Worm (Caenorhabditis elegans) whole organism, mixed stage, embryonic: Measurements from ENCODE around the gene F07H5.13.

ENCODE experiments used
- blmp-1 ChIP-seq: fragments of 150-350 bp; optimal IDR thresholded peaks from 2 replicates; lab custom pipeline; 2014; ENCODE audit warnings: missing biosample characterization, missing genetic modification characterization
- ceh-39 ChIP-seq: fragments of 150-350 bp; optimal IDR thresholded peaks from 2 replicates; lab custom pipeline; 2014; ENCODE audit warnings: missing biosample characterization, missing genetic modification characterization
- ceh-43 ChIP-seq: fragments of 200-800 bp; sonication (Bioruptor generic); optimal IDR thresholded peaks from 2 replicates; lab custom pipeline; 2018; ENCODE audit warnings: mild to moderate bottlenecking, missing genetic modification characterization, moderate library complexity, missing compliant biosample characterization
- ceh-83 ChIP-seq: fragments of 200-800 bp; sonication (Bioruptor generic); optimal IDR thresholded peaks from 2 replicates; lab custom pipeline; 2018; ENCODE audit warnings: mild to moderate bottlenecking, missing genetic modification characterization, missing compliant biosample characterization
- ces-1 ChIP-seq: fragments of 150-350 bp; optimal IDR thresholded peaks from 2 replicates; lab custom pipeline; 2014; ENCODE audit warnings: missing biosample characterization, missing genetic modification reagents, missing genetic modification characterization
- cnd-1 ChIP-seq: fragments of 200-800 bp; sonication (Bioruptor generic); optimal IDR thresholded peaks from 2 replicates; lab custom pipeline; 2018; ENCODE audit warnings: mild to moderate bottlenecking, missing genetic modification characterization, missing compliant biosample characterization
- drap-1 ChIP-seq: fragments of 200-800 bp; sonication (Bioruptor generic); optimal IDR thresholded peaks from 3 replicates; lab custom pipeline; 2018; ENCODE audit warnings: mild to moderate bottlenecking, missing genetic modification characterization, missing compliant biosample characterization
- elt-1 ChIP-seq: sonication (generic microtip); optimal IDR thresholded peaks from 2 replicates; lab custom pipeline; 2017; ENCODE audit warnings: missing genetic modification characterization, mild to moderate bottlenecking, missing compliant biosample characterization, antibody characterized with exemption, moderate library complexity, borderline replicate concordance; ENCODE audit not compliant: insufficient read depth
- flh-1 ChIP-seq: fragments of 200-800 bp; sonication (Bioruptor generic); optimal IDR thresholded peaks from 2 replicates; lab custom pipeline; 2018; ENCODE audit warnings: mild to moderate bottlenecking, missing genetic modification characterization, moderate library complexity, missing compliant biosample characterization
- ham-2 ChIP-seq: fragments of 200-800 bp; sonication (Bioruptor generic); optimal IDR thresholded peaks from 2 replicates; lab custom pipeline; 2018; ENCODE audit warnings: mild to moderate bottlenecking, missing genetic modification characterization, missing compliant biosample characterization
- hlh-1 ChIP-seq: fragments of 150-350 bp; optimal IDR thresholded peaks from 2 replicates; lab custom pipeline; 2014; ENCODE audit warnings: missing biosample characterization, missing genetic modification reagents, missing genetic modification characterization
- lin-13 ChIP-seq: fragments of 150-350 bp; optimal IDR thresholded peaks from 2 replicates; lab custom pipeline; 2014; ENCODE audit warnings: missing biosample characterization, missing genetic modification characterization
- lin-32 ChIP-seq: fragments of 200-800 bp; sonication (Bioruptor generic); optimal IDR thresholded peaks from 2 replicates; lab custom pipeline; 2018; ENCODE audit warnings: mild to moderate bottlenecking, missing genetic modification characterization, missing compliant biosample characterization
- lsy-2 ChIP-seq: fragments of 150-350 bp; optimal IDR thresholded peaks from 2 replicates; lab custom pipeline; 2014; ENCODE audit warnings: missing biosample characterization, missing genetic modification characterization
- mab-5 ChIP-seq: fragments of 150-350 bp; optimal IDR thresholded peaks from 2 replicates; lab custom pipeline; 2014; ENCODE audit warnings: missing biosample characterization, missing genetic modification characterization
- mep-1 ChIP-seq: fragments of 150-350 bp; optimal IDR thresholded peaks from 2 replicates; lab custom pipeline; 2017; ENCODE audit warnings: missing biosample characterization, missing genetic modification reagents, missing genetic modification characterization, inconsistent platforms
- mls-2 ChIP-seq: sonication (generic microtip); optimal IDR thresholded peaks from 2 replicates; lab custom pipeline; 2016; ENCODE audit warnings: mild to moderate bottlenecking, missing genetic modification characterization, moderate library complexity, missing compliant biosample characterization
- nhr-12 ChIP-seq: fragments of 150-350 bp; optimal IDR thresholded peaks from 2 replicates; lab custom pipeline; 2014; ENCODE audit warnings: missing biosample characterization, missing genetic modification characterization
- nhr-2 ChIP-seq: fragments of 150-350 bp; optimal IDR thresholded peaks from 2 replicates; lab custom pipeline; 2014; ENCODE audit warnings: missing biosample characterization, missing genetic modification characterization
- nhr-237 ChIP-seq: fragments of 150-350 bp; optimal IDR thresholded peaks from 2 replicates; lab custom pipeline; 2014; ENCODE audit warnings: missing biosample characterization, missing genetic modification characterization
- nhr-28 ChIP-seq: fragments of 150-350 bp; optimal IDR thresholded peaks from 2 replicates; lab custom pipeline; 2014; ENCODE audit warnings: missing biosample characterization, missing genetic modification characterization
- nhr-76 ChIP-seq: sonication (generic microtip); optimal IDR thresholded peaks from 2 replicates; lab custom pipeline; 2017; ENCODE audit warnings: missing biosample characterization, missing genetic modification characterization
- pha-4 ChIP-seq: fragments of 150-350 bp; optimal IDR thresholded peaks from 2 replicates; lab custom pipeline; 2018; ENCODE audit warnings: missing biosample characterization, missing genetic modification reagents, missing genetic modification characterization
- sem-2 ChIP-seq: fragments of 200-800 bp; sonication (Bioruptor generic); optimal IDR thresholded peaks from 2 replicates; lab custom pipeline; 2018; ENCODE audit warnings: mild to moderate bottlenecking, missing genetic modification characterization, missing compliant biosample characterization
- snpc-4 ChIP-seq: fragments of 150-350 bp; optimal IDR thresholded peaks from 2 replicates; lab custom pipeline; 2014; ENCODE audit warnings: missing biosample characterization, missing genetic modification characterization
- sptf-1 ChIP-seq: sonication (generic microtip); optimal IDR thresholded peaks from 2 replicates; lab custom pipeline; 2017; ENCODE audit warnings: mild to moderate bottlenecking, missing genetic modification characterization, moderate library complexity, missing compliant biosample characterization
- tbx-8 ChIP-seq: fragments of 200-800 bp; sonication (Bioruptor generic); optimal IDR thresholded peaks from 2 replicates; lab custom pipeline; 2018; ENCODE audit warnings: mild to moderate bottlenecking, missing genetic modification characterization, moderate library complexity, missing compliant biosample characterization
- unc-39 ChIP-seq: fragments of 150-350 bp; optimal IDR thresholded peaks from 2 replicates; lab custom pipeline; 2014; ENCODE audit warnings: missing biosample characterization, missing genetic modification characterization
- unc-62 ChIP-seq: fragments of 150-350 bp; optimal IDR thresholded peaks from 2 replicates; lab custom pipeline; 2014; ENCODE audit warnings: missing biosample characterization, missing genetic modification reagents, missing genetic modification characterization
- zip-8 ChIP-seq: fragments of 150-350 bp; optimal IDR thresholded peaks from 2 replicates; lab custom pipeline; 2014; ENCODE audit warnings: missing biosample characterization, missing genetic modification characterization

The F07H5.13 gene

DNA sequence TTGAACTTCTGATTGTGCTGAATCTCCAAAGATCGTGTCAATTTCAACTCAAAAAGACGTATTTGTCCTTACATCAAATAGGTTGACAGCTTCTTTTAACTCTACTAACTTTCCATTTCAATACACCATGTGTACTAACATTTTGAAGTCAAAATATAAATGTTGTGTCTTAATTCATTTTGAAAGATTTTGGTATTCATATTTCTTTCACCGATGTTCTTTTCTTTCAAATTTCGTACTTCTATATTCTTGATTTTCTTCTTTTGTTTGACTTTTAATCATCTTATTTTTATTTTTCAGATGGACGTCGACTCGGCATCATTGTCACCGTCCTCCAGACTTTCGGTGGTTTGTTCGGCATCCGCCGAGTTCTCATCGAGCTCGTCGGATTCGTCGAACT, 38.7 kb upstream of the F07H5.13 start, which contains the start of gene atf-2:
atf-2 (plus strand) TSS at position 301 of the 400 bp plus-strand sequence.
- TF ChIP-seq blmp-1 (tag; lab: Kevin White, UChicago) (no peak), ham-2 (GFP tag; lab: Kevin White, UChicago) (no peak), nhr-28 (no peak), tbx-8 (no peak), nhr-2 (tag; lab: Kevin White, UChicago) (no peak), lin-32 (GFP tag; lab: Kevin White, UChicago) (no peak), nhr-76 (no peak), zip-8 (tag; lab: Kevin White, UChicago) (no peak), ceh-39 (tag; lab: Kevin White, UChicago) (no peak), elt-1 (tag; lab: Kevin White, UChicago) (no peak), ceh-83 (no peak), nhr-12 (no peak)

DNA sequence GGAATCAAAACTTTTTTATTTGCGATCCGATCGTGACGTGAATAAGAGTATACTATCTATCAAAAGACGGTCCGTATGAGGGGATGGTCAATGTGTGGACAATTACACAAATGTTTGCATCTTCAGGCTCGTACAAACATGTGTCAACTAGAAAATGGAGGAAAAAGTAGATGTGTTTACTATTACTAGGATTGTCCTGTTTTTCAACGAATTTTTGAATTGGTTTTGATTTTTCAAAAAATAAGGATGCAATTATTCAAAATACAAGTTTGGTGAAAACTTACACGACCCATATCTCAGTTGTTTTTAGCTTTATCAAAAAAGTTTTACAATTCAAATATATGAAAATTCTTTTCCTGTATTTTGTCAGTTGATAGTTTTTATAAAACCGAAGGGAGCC, 35.1 kb upstream of the F07H5.13 start, which contains the start of gene K08F8.7:
K08F8.7 (minus strand) TSS at position 101 of the 400 bp plus-strand sequence.
- TF ChIP-seq lin-13 (tag; lab: Kevin White, UChicago) (no peak), flh-1 (GFP tag; lab: Kevin White, UChicago) (no peak), unc-62 (GFP tag; lab: Kevin White, UChicago) (no peak), sem-2 (GFP tag; lab: Kevin White, UChicago) (no peak), ham-2 (GFP tag; lab: Kevin White, UChicago) (no peak), ceh-83 (no peak), cnd-1 (tag; lab: Kevin White, UChicago) (no peak), sptf-1 (tag; lab: Kevin White, UChicago) (no peak), lin-32 (GFP tag; lab: Kevin White, UChicago) (no peak), mep-1 (tag; lab: Kevin White, UChicago) (no peak), zip-8 (tag; lab: Kevin White, UChicago) (no peak), pha-4 (tag; lab: Kevin White, UChicago) (no peak), nhr-237 (no peak), lsy-2 (tag; lab: Kevin White, UChicago) (no peak), blmp-1 (tag; lab: Kevin White, UChicago) (no peak), mab-5 (tag; lab: Kevin White, UChicago) (no peak)

ce11 chrII:8759493-8759892, 30.9 kb upstream of the F07H5.13 start, which contains the start of gene fut-1:
fut-1 (minus strand) TSS chrII:8759593.
- TF ChIP-seq zip-8 (tag; lab: Kevin White, UChicago) (no peak), unc-39 (no peak), sem-2 (GFP tag; lab: Kevin White, UChicago) (no peak), unc-62 (GFP tag; lab: Kevin White, UChicago) (no peak), lin-13 (tag; lab: Kevin White, UChicago) (no peak), ces-1 (no peak), blmp-1 (tag; lab: Kevin White, UChicago) (no peak), lsy-2 (tag; lab: Kevin White, UChicago) (no peak), snpc-4 (tag; lab: Kevin White, UChicago) (no peak), ceh-83 (no peak)

- no peak for TF ChIP-seq lin-13 (tag; lab: Kevin White, UChicago)
- TF ChIP-seq pha-4 (tag; lab: Kevin White, UChicago) = no peak
- TF ChIP-seq zip-8 (tag; lab: Kevin White, UChicago) = no peak
- TF ChIP-seq nhr-2 (tag; lab: Kevin White, UChicago) = no peak
- no peak for TF ChIP-seq lsy-2 (tag; lab: Kevin White, UChicago)
- no peak for TF ChIP-seq ham-2 (GFP tag; lab: Kevin White, UChicago)
These were observed 28.6 kb upstream of the F07H5.13 start for ce11 chrII:8761739-8762138.

DNA sequence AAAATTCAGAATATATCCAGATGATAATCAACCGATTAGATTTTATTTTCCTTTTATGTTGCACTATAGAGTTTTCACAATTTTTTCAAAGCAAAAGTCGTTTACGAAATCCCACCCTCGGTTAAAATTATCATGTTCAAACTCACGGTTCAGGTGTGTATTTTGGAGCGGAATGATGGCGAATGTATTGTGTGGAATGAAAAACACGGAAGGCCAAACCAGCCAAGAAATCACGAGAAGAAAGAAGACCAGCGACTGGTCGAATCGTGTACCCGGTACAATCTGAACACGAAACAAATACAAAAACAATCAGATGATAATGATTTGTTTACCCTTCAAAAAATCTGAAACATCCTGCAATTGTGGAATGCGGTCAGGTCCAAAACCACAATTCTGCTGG, 27.0 kb upstream of the F07H5.13 start:
- TF ChIP-seq drap-1 (GFP tag; lab: Kevin White, UChicago) (no peak), mls-2 (tag; lab: Kevin White, UChicago) (no peak), sptf-1 (tag; lab: Kevin White, UChicago) (no peak), lsy-2 (tag; lab: Kevin White, UChicago) (no peak), ceh-43 (no peak), zip-8 (tag; lab: Kevin White, UChicago) (no peak), nhr-12 (no peak), hlh-1 (no peak), ham-2 (GFP tag; lab: Kevin White, UChicago) (no peak), elt-1 (tag; lab: Kevin White, UChicago) (no peak), flh-1 (GFP tag; lab: Kevin White, UChicago) (no peak), nhr-2 (tag; lab: Kevin White, UChicago) (no peak), pha-4 (tag; lab: Kevin White, UChicago) (no peak), sem-2 (GFP tag; lab: Kevin White, UChicago) (no peak), mep-1 (tag; lab: Kevin White, UChicago) (no peak), blmp-1 (tag; lab: Kevin White, UChicago) (no peak), tbx-8 (no peak), ceh-39 (tag; lab: Kevin White, UChicago) (no peak)
